Worm (Caenorhabditis elegans) whole organism, L4/young adult: ENCODE data around the gene C25F9.14.

Experiments used
- W03F9.2 ChIP-seq: fragments of 150-350 bp; optimal IDR thresholded peaks from 2 replicates; lab custom pipeline; 2014; ENCODE audit warnings: missing biosample characterization, missing genetic modification characterization
- dao-5 ChIP-seq: sonication (generic microtip); optimal IDR thresholded peaks from 2 replicates; lab custom pipeline; 2016; ENCODE audit warnings: missing genotype, missing genetic modification characterization, moderate library complexity, missing compliant biosample characterization
- him-1 ChIP-seq: sonication (generic microtip); optimal IDR thresholded peaks from 2 replicates; lab custom pipeline; 2016; ENCODE audit warnings: missing genotype, missing genetic modification reagents, missing genetic modification characterization, missing compliant biosample characterization

ce11 chrV:19391242-19391641 lies 45.0 kb upstream of the C25F9.14 start:
- TF ChIP-seq him-1 (tag; lab: Kevin White, UChicago), result no peak
- no peak for TF ChIP-seq W03F9.2 (tag; lab: Kevin White, UChicago)
- no peak for TF ChIP-seq dao-5
